Worm (Caenorhabditis elegans) whole organism, L1 larva: ENCODE measurements around the gene F56D6.11.

Source experiments
- fkh-10 ChIP-seq: sonication (generic microtip); optimal IDR thresholded peaks from 2 replicates; lab custom pipeline; 2017; ENCODE audit warnings: missing biosample characterization, missing genetic modification reagents, missing genetic modification characterization
- mep-1 ChIP-seq: fragments of 150-350 bp; optimal IDR thresholded peaks from 2 replicates; lab custom pipeline; 2014; ENCODE audit warnings: missing biosample characterization, missing genetic modification characterization
- nhr-12 ChIP-seq: sonication (generic microtip); optimal IDR thresholded peaks from 2 replicates; lab custom pipeline; 2017; ENCODE audit warnings: missing biosample characterization, missing genetic modification characterization
- nhr-90 ChIP-seq: sonication (generic microtip); optimal IDR thresholded peaks from 2 replicates; lab custom pipeline; 2016; ENCODE audit warnings: mild to moderate bottlenecking, missing genetic modification characterization, missing compliant biosample characterization; ENCODE audit not compliant: poor library complexity

ce11 chrIV:3859552-3859951, 46.7 kb downstream of the F56D6.11 start:
- TF ChIP-seq nhr-90 (tag; lab: Kevin White, UChicago) (no peak), fkh-10 (GFP tag; lab: Kevin White, UChicago) (no peak), nhr-12 (tag; lab: Kevin White, UChicago) (no peak), mep-1 (tag; lab: Kevin White, UChicago) (no peak)
